Fruit fly (Drosophila melanogaster) whole organism, embryonic: ENCODE results near the gene Fmr1.

ENCODE experiments used
- Adf1 ChIP-seq: fragments of 200-800 bp; sonication (Bioruptor generic); IDR thresholded peaks from 2 replicates; pipeline ENCODE4 v1.3.6; 2022; ENCODE audit warnings: missing biosample characterization, missing genetic modification characterization
- Aef1 ChIP-seq: fragments of 200-800 bp; sonication (Bioruptor generic); IDR thresholded peaks from 3 replicates; pipeline ENCODE4 v1.3.6; 2022; ENCODE audit warnings: missing biosample characterization, missing genetic modification characterization
- Atf3 ChIP-seq: fragments of 200-800 bp; sonication (Bioruptor generic); optimal IDR thresholded peaks from 3 replicates; lab custom pipeline; 2016; ENCODE audit warnings: missing biosample characterization, missing genetic modification characterization
- Bteb2 ChIP-seq: fragments of 200-800 bp; sonication (Bioruptor generic); optimal IDR thresholded peaks from 2 replicates; lab custom pipeline; 2016; ENCODE audit warnings: missing biosample characterization, missing genetic modification characterization
- C15 ChIP-seq: fragments of 200-800 bp; sonication (Bioruptor generic); IDR thresholded peaks from 3 replicates; pipeline ENCODE4 v1.3.6; 2022; ENCODE audit warnings: missing biosample characterization, missing genetic modification characterization
- CG10267 ChIP-seq: fragments of 200-800 bp; sonication (Bioruptor generic); optimal IDR thresholded peaks from 2 replicates; lab custom pipeline; 2018; ENCODE audit warnings: missing biosample characterization, mild to moderate bottlenecking, missing genetic modification characterization, moderate library complexity
- CG10959 ChIP-seq: fragments of 200-800 bp; sonication (Bioruptor generic); IDR thresholded peaks from 2 replicates; pipeline ENCODE4 v1.3.6; 2022; ENCODE audit warnings: missing biosample characterization, missing genetic modification characterization
- CG10979 ChIP-seq: fragments of 200-800 bp; sonication (Bioruptor generic); optimal IDR thresholded peaks from 2 replicates; lab custom pipeline; 2018; ENCODE audit warnings: missing biosample characterization, mild to moderate bottlenecking, missing genetic modification characterization, moderate library complexity
- CG11398 ChIP-seq: fragments of 200-800 bp; sonication (Bioruptor generic); optimal IDR thresholded peaks from 2 replicates; lab custom pipeline; 2016; ENCODE audit warnings: missing biosample characterization, missing genetic modification characterization
- CG11723 ChIP-seq: fragments of 200-800 bp; sonication (Bioruptor generic); optimal IDR thresholded peaks from 2 replicates; lab custom pipeline; 2017; ENCODE audit warnings: missing biosample characterization, mild to moderate bottlenecking, missing genetic modification characterization
- CG13123 ChIP-seq: fragments of 200-800 bp; sonication (Bioruptor generic); optimal IDR thresholded peaks from 2 replicates; lab custom pipeline; 2016; ENCODE audit warnings: missing biosample characterization, missing genetic modification characterization
- CG14860 ChIP-seq: fragments of 200-800 bp; sonication (Bioruptor generic); IDR thresholded peaks from 3 replicates; pipeline ENCODE4 v1.3.6; 2022; ENCODE audit warnings: missing biosample characterization, missing genetic modification characterization; ENCODE audit not compliant: partially characterized antibody
- CG16815 ChIP-seq: fragments of 200-800 bp; sonication (Bioruptor generic); optimal IDR thresholded peaks from 3 replicates; lab custom pipeline; 2017; ENCODE audit warnings: missing biosample characterization, mild to moderate bottlenecking, missing genetic modification characterization
- CG17802 ChIP-seq: fragments of 200-800 bp; sonication (Bioruptor generic); optimal IDR thresholded peaks from 2 replicates; lab custom pipeline; 2018; ENCODE audit warnings: missing biosample characterization, mild to moderate bottlenecking, missing genetic modification characterization, moderate library complexity
- CG18476 ChIP-seq: fragments of 200-800 bp; sonication (Bioruptor generic); optimal IDR thresholded peaks from 2 replicates; lab custom pipeline; 2016; ENCODE audit warnings: missing biosample characterization, mild to moderate bottlenecking, missing genetic modification characterization
- CG2129 ChIP-seq: fragments of 200-800 bp; sonication (Bioruptor generic); IDR thresholded peaks from 2 replicates; pipeline ENCODE4 v1.3.6; 2022; ENCODE audit warnings: missing biosample characterization, missing genetic modification characterization; ENCODE audit not compliant: partially characterized antibody
- CG34224 ChIP-seq: fragments of 200-800 bp; sonication (Bioruptor generic); IDR thresholded peaks from 3 replicates; pipeline ENCODE4 v1.3.6; 2022; ENCODE audit warnings: missing biosample characterization, missing genetic modification characterization; ENCODE audit not compliant: partially characterized antibody
- CG4404 ChIP-seq: fragments of 200-800 bp; sonication (Bioruptor generic); IDR thresholded peaks from 2 replicates; pipeline ENCODE4 v1.3.6; 2022; ENCODE audit warnings: missing biosample characterization, missing genetic modification characterization
- CG6272 ChIP-seq: fragments of 200-800 bp; sonication (Bioruptor generic); IDR thresholded peaks from 2 replicates; pipeline ENCODE4 v1.3.6; 2022; ENCODE audit warnings: missing biosample characterization, missing genetic modification characterization
- CG6683 ChIP-seq: fragments of 200-800 bp; sonication (Bioruptor generic); optimal IDR thresholded peaks from 2 replicates; lab custom pipeline; 2017; ENCODE audit warnings: missing biosample characterization, mild to moderate bottlenecking, missing genetic modification characterization, missing genetic modification reagents
- CG6689 ChIP-seq: fragments of 200-800 bp; sonication (Bioruptor generic); IDR thresholded peaks from 2 replicates; pipeline ENCODE4 v1.3.6; 2022; ENCODE audit warnings: missing biosample characterization, missing genetic modification characterization
- CG8281 ChIP-seq: fragments of 200-800 bp; sonication (Bioruptor generic); optimal IDR thresholded peaks from 2 replicates; lab custom pipeline; 2018; ENCODE audit warnings: missing biosample characterization, mild to moderate bottlenecking, missing genetic modification characterization, moderate library complexity
- Deaf1 ChIP-seq: fragments of 200-800 bp; optimal IDR thresholded peaks from 3 replicates; lab custom pipeline; 2019; ENCODE audit warnings: missing biosample characterization, mild to moderate bottlenecking, missing genetic modification characterization, moderate library complexity
- Drgx ChIP-seq: fragments of 200-800 bp; sonication (Bioruptor generic); IDR thresholded peaks from 2 replicates; pipeline ENCODE4 v1.3.6; 2022; ENCODE audit warnings: missing biosample characterization, missing genetic modification characterization
- Hand ChIP-seq: fragments of 200-800 bp; sonication (Bioruptor generic); optimal IDR thresholded peaks from 2 replicates; lab custom pipeline; 2017; ENCODE audit warnings: mild to moderate bottlenecking, missing biosample characterization, missing genetic modification reagents, missing genetic modification characterization
- HmgD ChIP-seq: fragments of 200-800 bp; sonication (Bioruptor generic); optimal IDR thresholded peaks from 3 replicates; lab custom pipeline; 2016; ENCODE audit warnings: missing biosample characterization, missing genetic modification characterization
- HmgZ ChIP-seq: fragments of 200-800 bp; sonication (Bioruptor generic); optimal IDR thresholded peaks from 2 replicates; lab custom pipeline; 2018; ENCODE audit warnings: missing biosample characterization, mild to moderate bottlenecking, missing genetic modification characterization
- Lpt ChIP-seq: fragments of >200 bp; optimal IDR thresholded peaks from 2 replicates; lab custom pipeline; 2018; ENCODE audit warnings: missing biosample characterization, missing genetic modification characterization
- Oaz ChIP-seq: fragments of 200-800 bp; sonication (Bioruptor generic); IDR thresholded peaks from 2 replicates; pipeline ENCODE4 v1.3.6; 2022; ENCODE audit warnings: missing biosample characterization, missing genetic modification characterization
- Side ChIP-seq: fragments of 200-800 bp; sonication (Bioruptor generic); optimal IDR thresholded peaks from 2 replicates; lab custom pipeline; 2016; ENCODE audit warnings: missing biosample characterization, missing genetic modification characterization
- Six4 ChIP-seq: fragments of 200-800 bp; sonication (Bioruptor generic); optimal IDR thresholded peaks from 2 replicates; lab custom pipeline; 2016; ENCODE audit warnings: missing biosample characterization, missing genetic modification characterization
- Spps ChIP-seq: fragments of 200-800 bp; sonication (Bioruptor generic); optimal IDR thresholded peaks from 2 replicates; lab custom pipeline; 2018; ENCODE audit warnings: missing biosample characterization, mild to moderate bottlenecking, missing genetic modification characterization
- Ssrp ChIP-seq: fragments of 200-800 bp; sonication (Bioruptor generic); optimal IDR thresholded peaks from 2 replicates; lab custom pipeline; 2018; ENCODE audit warnings: missing biosample characterization, mild to moderate bottlenecking, missing genetic modification characterization, moderate library complexity
- ab ChIP-seq: fragments of 200-800 bp; sonication (Bioruptor generic); optimal IDR thresholded peaks from 2 replicates; lab custom pipeline; 2016; ENCODE audit warnings: missing biosample characterization, missing genetic modification characterization
- ase ChIP-seq: fragments of 200-800 bp; sonication (Bioruptor generic); IDR thresholded peaks from 3 replicates; pipeline ENCODE4 v1.3.6; 2022; ENCODE audit warnings: missing biosample characterization, missing genetic modification characterization
- bigmax ChIP-seq: fragments of 200-800 bp; sonication (Bioruptor generic); optimal IDR thresholded peaks from 2 replicates; lab custom pipeline; 2018; ENCODE audit warnings: missing biosample characterization, mild to moderate bottlenecking, missing genetic modification characterization
- cad ChIP-seq: fragments of >200 bp; optimal IDR thresholded peaks from 2 replicates; lab custom pipeline; 2017; ENCODE audit warnings: missing biosample characterization, missing genetic modification characterization
- cwo ChIP-seq: fragments of 200-800 bp; sonication (Bioruptor generic); optimal IDR thresholded peaks from 3 replicates; lab custom pipeline; 2017; ENCODE audit warnings: missing biosample characterization, missing genetic modification characterization, mild to moderate bottlenecking, moderate library complexity, missing genetic modification reagents
- eyg ChIP-seq: fragments of 200-800 bp; sonication (Bioruptor generic); optimal IDR thresholded peaks from 3 replicates; lab custom pipeline; 2016; ENCODE audit warnings: missing biosample characterization, missing genetic modification characterization
- fd3F ChIP-seq: fragments of 200-800 bp; sonication (Bioruptor generic); optimal IDR thresholded peaks from 2 replicates; lab custom pipeline; 2018; ENCODE audit warnings: missing biosample characterization, mild to moderate bottlenecking, missing genetic modification characterization, moderate library complexity
- gfzf ChIP-seq: fragments of 200-800 bp; sonication (Bioruptor generic); optimal IDR thresholded peaks from 2 replicates; lab custom pipeline; 2016; ENCODE audit warnings: missing biosample characterization, mild to moderate bottlenecking, missing genetic modification characterization, moderate library complexity
- hb ChIP-seq: fragments of 200-800 bp; sonication (Bioruptor generic); IDR thresholded peaks from 3 replicates; pipeline ENCODE4 v1.3.6; 2022; ENCODE audit warnings: missing biosample characterization, missing genetic modification characterization; ENCODE audit not compliant: partially characterized antibody
- kay ChIP-seq: fragments of 200-800 bp; sonication (Bioruptor generic); optimal IDR thresholded peaks from 2 replicates; lab custom pipeline; 2016; ENCODE audit warnings: missing biosample characterization, missing genetic modification characterization
- ken ChIP-seq: fragments of 200-800 bp; sonication (Bioruptor generic); IDR thresholded peaks from 3 replicates; pipeline ENCODE4 v1.3.6; 2022; ENCODE audit warnings: missing biosample characterization, missing genetic modification characterization
- lab ChIP-seq: fragments of 200-800 bp; sonication (Bioruptor generic); optimal IDR thresholded peaks from 3 replicates; lab custom pipeline; 2017; ENCODE audit warnings: missing biosample characterization, missing genetic modification characterization, mild to moderate bottlenecking, moderate library complexity, missing genetic modification reagents
- pita ChIP-seq: fragments of 200-800 bp; sonication (Bioruptor generic); optimal IDR thresholded peaks from 2 replicates; lab custom pipeline; 2017; ENCODE audit warnings: missing biosample characterization, mild to moderate bottlenecking, missing genetic modification characterization
- pum ChIP-seq: fragments of 200-800 bp; sonication (Bioruptor generic); optimal IDR thresholded peaks from 2 replicates; lab custom pipeline; 2016; ENCODE audit warnings: missing biosample characterization, missing genetic modification characterization
- sc ChIP-seq, 3 experiments: fragments of >200 bp in 2 of 3; fragments of 200-800 bp in 1 of 3; sonication (Bioruptor generic) in 1 of 3; optimal IDR thresholded peaks; 2 replicates in 2 of 3; 3 replicates in 1 of 3; lab custom pipeline; 2017; ENCODE audit warnings: mild to moderate bottlenecking in 1 of 3, missing biosample characterization in 1 of 3, missing genetic modification characterization in 1 of 3, missing genetic modification reagents in 1 of 3
- sim ChIP-seq: fragments of 200-800 bp; sonication (Bioruptor generic); IDR thresholded peaks from 2 replicates; pipeline ENCODE4 v1.3.6; 2022; ENCODE audit warnings: missing biosample characterization, missing genetic modification characterization
- sr ChIP-seq: fragments of 200-800 bp; sonication (Bioruptor generic); IDR thresholded peaks from 3 replicates; pipeline ENCODE4 v1.3.6; 2022; ENCODE audit warnings: missing biosample characterization, missing genetic modification characterization
- wor ChIP-seq: fragments of 200-800 bp; sonication (Bioruptor generic); IDR thresholded peaks from 2 replicates; pipeline ENCODE4 v1.3.6; 2022; ENCODE audit warnings: missing biosample characterization, missing genetic modification characterization
- zfh1 ChIP-seq: fragments of 200-800 bp; sonication (Bioruptor generic); IDR thresholded peaks from 3 replicates; pipeline ENCODE4 v1.3.6; 2022; ENCODE audit warnings: missing biosample characterization, missing genetic modification characterization

The Fmr1 gene

dm6 chr3R:10134341-10134668 is 24.4 kb upstream of the Fmr1 start (continued):
- no peak for TF ChIP-seq CG11723 (GFP tag; lab: Kevin White, UChicago)
- peak; percentile 77 for TF ChIP-seq lab (GFP tag; lab: Kevin White, UChicago)
- no peak for TF ChIP-seq CG2129 (GFP tag; lab: Robert Waterston, UW)
- TF ChIP-seq pum (GFP tag; lab: Kevin White, UChicago), result peak; percentile 16
- TF ChIP-seq CG10979 (tag; lab: Kevin White, UChicago), result no peak
- TF ChIP-seq HmgD (GFP tag; lab: Kevin White, UChicago), result no peak
- no peak for TF ChIP-seq sc (optimal IDR thresholded peaks at IDR 0.05; lab: Kevin White, UChicago)
- TF ChIP-seq sc (GFP tag; optimal IDR thresholded peaks at IDR 0.05; lab: Kevin White, UChicago), result no peak
- no peak for TF ChIP-seq CG6683 (GFP tag; lab: Kevin White, UChicago)
- no peak for TF ChIP-seq Deaf1 (tag; lab: Kevin White, UChicago)
- no peak for TF ChIP-seq sim (GFP tag; lab: Robert Waterston, UW)
- TF ChIP-seq Spps (tag; lab: Kevin White, UChicago), result no peak
- no peak for TF ChIP-seq bigmax (GFP tag; lab: Kevin White, UChicago)
- no peak for TF ChIP-seq wor
- no peak for TF ChIP-seq Six4 (GFP tag; lab: Kevin White, UChicago)
- no peak for TF ChIP-seq CG6272
- TF ChIP-seq fd3F, result no peak
- no peak for TF ChIP-seq cad
- no peak for TF ChIP-seq pita
- TF ChIP-seq CG4404, result no peak
- peak; percentile 22; the same call in 1 of the 2 replicates for TF ChIP-seq Adf1 (GFP tag; lab: Robert Waterston, UW)
- TF ChIP-seq Oaz (GFP tag; lab: Robert Waterston, UW), result no peak
- TF ChIP-seq Aef1, result no peak
- TF ChIP-seq hb (GFP tag; lab: Robert Waterston, UW), result no peak
- no peak for TF ChIP-seq Ssrp (tag; lab: Kevin White, UChicago)
- no peak for TF ChIP-seq CG8281 (tag; lab: Kevin White, UChicago)
- TF ChIP-seq gfzf (GFP tag; lab: Kevin White, UChicago), result peak; percentile 11
- no peak for TF ChIP-seq kay (GFP tag; lab: Kevin White, UChicago)
- TF ChIP-seq Side, result peak; percentile 54
- TF ChIP-seq Drgx (GFP tag; lab: Robert Waterston, UW), result no peak
- TF ChIP-seq cwo (GFP tag; lab: Kevin White, UChicago), result no peak
- TF ChIP-seq Hand (GFP tag; lab: Kevin White, UChicago), result peak; percentile 4
- TF ChIP-seq CG17802 (tag; lab: Kevin White, UChicago), result no peak
- TF ChIP-seq sr (GFP tag; lab: Robert Waterston, UW), result no peak
- no peak for TF ChIP-seq ase (GFP tag; lab: Robert Waterston, UW)
- peak; percentile 56 for TF ChIP-seq HmgZ (tag; lab: Kevin White, UChicago)
- no peak for TF ChIP-seq CG11398 (GFP tag; lab: Kevin White, UChicago)
- TF ChIP-seq CG16815 (GFP tag; lab: Kevin White, UChicago), result no peak
- peak; percentile 3 for TF ChIP-seq eyg
- TF ChIP-seq ab (GFP tag; lab: Kevin White, UChicago), result no peak
- TF ChIP-seq C15, result no peak
- TF ChIP-seq zfh1 (GFP tag; lab: Robert Waterston, UW), result no peak; the same call in 1 of the 3 replicates
- TF ChIP-seq Atf3, result no peak
- no peak for TF ChIP-seq CG34224 (GFP tag; lab: Robert Waterston, UW)
- peak; percentile 32 for TF ChIP-seq Bteb2 (GFP tag; lab: Kevin White, UChicago)
- TF ChIP-seq Lpt (GFP tag; lab: Kevin White, UChicago), result no peak
- peak; percentile 44; the same call in 1 of the 3 replicates for TF ChIP-seq ken (GFP tag; lab: Robert Waterston, UW)
- no peak for TF ChIP-seq CG13123 (GFP tag; lab: Kevin White, UChicago)
- no peak for TF ChIP-seq CG14860 (GFP tag; lab: Robert Waterston, UW)
- no peak for TF ChIP-seq CG6689 (GFP tag; lab: Robert Waterston, UW)
- peak; percentile 28; the same call in 1 of the 2 replicates for TF ChIP-seq CG10959
- peak; percentile 94 for TF ChIP-seq CG10267
- no peak for TF ChIP-seq CG18476 (GFP tag; lab: Kevin White, UChicago)
